Worm (Caenorhabditis elegans) whole organism, midembryonic: ENCODE measurements around the gene tig-3.

Source experiments
- T22C8.4 ChIP-seq: fragments of 200-800 bp; sonication (Bioruptor generic); IDR thresholded peaks from 2 replicates; pipeline ENCODE4 v1.3.6; 2022; ENCODE audit warnings: missing genetic modification characterization, missing compliant biosample characterization
- cog-1 ChIP-seq: sonication (generic microtip); optimal IDR thresholded peaks from 2 replicates; lab custom pipeline; 2016; ENCODE audit warnings: missing genetic modification characterization, missing compliant biosample characterization
- flt-1 ChIP-seq: fragments of 200-800 bp; sonication (Bioruptor generic); IDR thresholded peaks from 2 replicates; pipeline ENCODE4 v1.3.6; 2022; ENCODE audit warnings: missing genetic modification characterization, missing compliant biosample characterization
- klf-2 ChIP-seq: fragments of 200-800 bp; sonication (Bioruptor generic); conservative IDR thresholded peaks from 2 replicates; pipeline ENCODE4 v1.3.6; 2022; ENCODE audit warnings: missing genetic modification reagents, missing genetic modification characterization, missing compliant biosample characterization
- med-1 ChIP-seq: sonication (generic microtip); optimal IDR thresholded peaks from 2 replicates; lab custom pipeline; 2017; ENCODE audit warnings: missing genetic modification characterization, mild to moderate bottlenecking, missing compliant biosample characterization, antibody characterized with exemption, missing genetic modification reagents; ENCODE audit not compliant: insufficient read depth
- ref-1 ChIP-seq: fragments of 200-800 bp; sonication (Bioruptor generic); conservative IDR thresholded peaks from 2 replicates; pipeline ENCODE4 v1.3.6; 2022; ENCODE audit warnings: missing genetic modification reagents, missing genetic modification characterization, missing compliant biosample characterization
- tab-1 ChIP-seq: fragments of 200-800 bp; sonication (Bioruptor generic); IDR thresholded peaks from 2 replicates; pipeline ENCODE4 v1.3.6; 2022; ENCODE audit warnings: missing genetic modification characterization, missing compliant biosample characterization
- ztf-23 ChIP-seq: fragments of 200-800 bp; sonication (Bioruptor generic); IDR thresholded peaks from 2 replicates; pipeline ENCODE4 v1.3.6; 2022; ENCODE audit warnings: missing genetic modification reagents, missing genetic modification characterization, missing compliant biosample characterization
- ztf-29 ChIP-seq: fragments of 200-800 bp; sonication (Bioruptor generic); IDR thresholded peaks from 2 replicates; pipeline ENCODE4 v1.3.6; 2022; ENCODE audit warnings: missing genetic modification reagents, missing genetic modification characterization, missing compliant biosample characterization

The tig-3 gene

DNA sequence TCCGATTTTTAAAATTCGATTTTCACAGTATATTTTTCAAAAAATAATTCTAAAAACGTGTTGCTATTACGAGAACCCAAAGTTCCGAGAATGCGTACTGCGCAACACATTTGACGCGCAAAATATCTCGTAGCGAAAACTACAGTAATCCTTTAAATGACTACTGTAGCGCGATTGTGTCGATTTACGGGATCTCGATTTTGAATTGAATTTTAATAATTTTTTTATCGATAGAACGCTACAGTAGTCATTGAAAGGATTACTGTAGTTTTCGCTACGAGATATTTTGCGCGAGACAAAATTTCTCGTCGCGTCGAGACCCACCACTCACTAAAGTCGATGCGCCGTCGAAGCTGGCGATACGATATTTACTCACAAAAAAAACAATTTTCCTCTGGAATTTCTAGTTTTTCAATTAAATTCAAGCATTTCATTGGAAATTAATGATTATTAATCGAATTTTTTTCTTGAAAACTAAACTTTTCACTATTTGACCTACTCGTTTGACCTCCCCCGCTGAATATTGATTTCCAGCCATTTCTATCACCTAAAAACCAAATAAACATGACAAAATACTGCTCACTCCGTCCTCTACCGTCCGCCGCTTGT, 21.7 kb downstream of the tig-3 start, which contains the start of gene spsb-2:
TSS of gene spsb-2 (plus strand) at position 559 of the 609 bp plus-strand sequence.
- TF ChIP-seq ztf-29 (GFP tag; lab: Robert Waterston, UW) (no peak), T22C8.4 (GFP tag; lab: Robert Waterston, UW) (no peak), cog-1 (tag; lab: Kevin White, UChicago) (no peak), ref-1 (no peak), ztf-23 (GFP tag; lab: Robert Waterston, UW) (no peak), klf-2 (GFP tag; lab: Robert Waterston, UW) (no peak), flt-1 (GFP tag; lab: Robert Waterston, UW) (no peak), tab-1 (no peak), med-1 (GFP tag; lab: Kevin White, UChicago) (no peak)

DNA sequence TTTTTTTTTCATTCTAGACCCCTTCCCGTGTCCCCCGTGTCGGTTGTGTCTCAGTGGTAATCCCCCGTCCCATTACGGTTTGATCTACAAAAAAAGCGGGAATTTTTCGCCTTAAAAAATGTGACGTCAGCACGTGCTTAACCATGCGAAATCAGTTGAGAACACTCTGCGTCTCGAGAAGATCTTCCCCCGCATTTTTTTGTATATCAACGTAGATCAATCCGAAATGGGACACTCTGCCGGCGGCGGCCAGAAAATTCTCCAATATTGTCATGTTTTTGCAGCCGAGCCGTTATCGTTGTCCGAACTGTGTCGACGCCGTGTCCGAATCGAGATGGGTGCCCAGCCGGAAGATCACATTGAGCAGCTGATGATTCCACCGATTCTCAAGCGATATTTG, 23.6 kb downstream of the tig-3 start:
- TF ChIP-seq ztf-23 (GFP tag; lab: Robert Waterston, UW), result no peak
- no peak for TF ChIP-seq cog-1 (tag; lab: Kevin White, UChicago)
- no peak for TF ChIP-seq T22C8.4 (GFP tag; lab: Robert Waterston, UW)

DNA sequence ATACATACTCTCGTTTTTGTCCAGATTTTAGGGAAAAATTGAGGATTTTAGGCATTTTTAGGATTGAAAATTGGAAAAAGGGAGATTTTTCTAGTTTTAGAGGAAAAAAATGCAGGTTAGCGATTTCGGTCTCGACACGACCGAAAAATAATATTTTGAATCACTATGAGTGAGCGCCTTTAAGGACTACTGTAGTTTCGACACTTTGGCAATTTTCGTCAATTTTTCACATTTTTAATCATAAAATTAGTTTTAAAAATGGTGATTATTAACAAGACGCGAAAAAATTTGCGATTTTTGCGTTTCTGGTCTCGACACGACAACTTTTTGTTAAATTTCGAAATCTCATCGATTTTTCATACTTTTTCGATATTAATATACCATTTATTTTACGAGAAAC, 24.8 kb downstream of the tig-3 start:
- TF ChIP-seq ztf-29 (GFP tag; lab: Robert Waterston, UW), result no peak
- no peak for TF ChIP-seq med-1 (GFP tag; lab: Kevin White, UChicago)
- TF ChIP-seq cog-1 (tag; lab: Kevin White, UChicago), result no peak
- TF ChIP-seq klf-2 (GFP tag; lab: Robert Waterston, UW), result no peak
- TF ChIP-seq ztf-23 (GFP tag; lab: Robert Waterston, UW), result no peak
- no peak for TF ChIP-seq ref-1
- no peak for TF ChIP-seq T22C8.4 (GFP tag; lab: Robert Waterston, UW)
- no peak for TF ChIP-seq tab-1
- TF ChIP-seq flt-1 (GFP tag; lab: Robert Waterston, UW), result no peak

DNA sequence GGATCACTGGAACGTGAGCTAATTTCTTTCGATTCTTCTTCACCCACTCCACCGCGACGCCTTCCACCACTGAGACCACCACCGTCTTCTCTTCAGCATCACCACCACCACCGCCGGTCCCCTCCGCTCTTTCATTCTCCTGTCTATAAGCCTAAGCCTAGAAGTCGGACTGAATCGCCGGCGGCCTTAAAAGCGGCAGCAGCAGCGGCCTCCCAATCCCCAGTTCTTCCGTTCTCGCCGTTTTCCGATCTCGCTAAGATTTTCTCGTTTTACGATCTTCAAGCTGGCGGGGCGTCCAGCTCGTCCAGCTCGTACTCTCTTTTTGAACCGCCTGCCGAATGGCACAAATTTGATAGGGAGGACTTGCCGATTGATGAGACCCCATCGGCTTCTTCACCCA, 25.4 kb downstream of the tig-3 start:
- no peak for TF ChIP-seq flt-1 (GFP tag; lab: Robert Waterston, UW)
- no peak for TF ChIP-seq ztf-29 (GFP tag; lab: Robert Waterston, UW)
- no peak for TF ChIP-seq T22C8.4 (GFP tag; lab: Robert Waterston, UW)
- no peak for TF ChIP-seq klf-2 (GFP tag; lab: Robert Waterston, UW)
- no peak for TF ChIP-seq cog-1 (tag; lab: Kevin White, UChicago)
- no peak for TF ChIP-seq ztf-23 (GFP tag; lab: Robert Waterston, UW)

DNA sequence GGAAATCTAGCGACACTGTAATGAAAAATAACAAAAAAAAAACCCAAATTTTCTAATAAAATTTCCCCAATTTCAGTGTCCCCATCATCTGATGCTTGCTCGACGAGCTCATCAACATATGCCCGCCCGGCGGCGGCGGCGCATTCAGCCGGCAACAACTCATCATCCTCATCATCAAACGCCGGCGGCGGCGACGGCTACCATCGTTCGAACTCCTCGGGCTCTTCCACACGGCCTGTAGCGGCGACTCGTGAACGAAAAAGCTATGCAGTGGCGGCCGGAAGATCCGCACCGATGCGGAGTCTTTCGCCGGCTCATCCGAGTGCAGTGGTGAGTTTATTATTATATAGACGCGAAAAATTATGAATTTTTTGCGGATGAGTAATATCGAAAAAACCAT, 31.5 kb downstream of the tig-3 start:
- no peak for TF ChIP-seq T22C8.4 (GFP tag; lab: Robert Waterston, UW)

DNA sequence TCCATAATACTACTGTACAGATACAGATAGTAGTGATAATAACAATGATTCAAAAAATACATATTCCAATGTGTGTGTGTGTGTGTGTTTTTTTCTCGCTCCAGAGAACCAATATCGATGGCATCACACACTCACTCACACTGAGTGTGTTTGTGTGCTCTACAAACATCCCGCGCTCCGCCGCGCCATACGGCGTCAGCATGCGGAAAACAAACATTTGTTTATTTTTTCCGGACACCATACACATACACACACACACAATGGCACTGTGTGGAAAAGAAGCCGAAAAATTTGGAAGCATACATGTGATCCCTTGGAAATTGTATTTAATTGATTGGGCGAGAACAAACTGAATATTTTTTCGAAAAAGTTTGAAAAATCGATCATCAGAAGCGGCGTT, 32.6 kb downstream of the tig-3 start:
- TF ChIP-seq ztf-23 (GFP tag; lab: Robert Waterston, UW) (no peak), T22C8.4 (GFP tag; lab: Robert Waterston, UW) (no peak), flt-1 (GFP tag; lab: Robert Waterston, UW) (no peak), cog-1 (tag; lab: Kevin White, UChicago) (no peak), tab-1 (no peak), klf-2 (GFP tag; lab: Robert Waterston, UW) (no peak), ref-1 (no peak), ztf-29 (GFP tag; lab: Robert Waterston, UW) (no peak), med-1 (GFP tag; lab: Kevin White, UChicago) (no peak)

DNA sequence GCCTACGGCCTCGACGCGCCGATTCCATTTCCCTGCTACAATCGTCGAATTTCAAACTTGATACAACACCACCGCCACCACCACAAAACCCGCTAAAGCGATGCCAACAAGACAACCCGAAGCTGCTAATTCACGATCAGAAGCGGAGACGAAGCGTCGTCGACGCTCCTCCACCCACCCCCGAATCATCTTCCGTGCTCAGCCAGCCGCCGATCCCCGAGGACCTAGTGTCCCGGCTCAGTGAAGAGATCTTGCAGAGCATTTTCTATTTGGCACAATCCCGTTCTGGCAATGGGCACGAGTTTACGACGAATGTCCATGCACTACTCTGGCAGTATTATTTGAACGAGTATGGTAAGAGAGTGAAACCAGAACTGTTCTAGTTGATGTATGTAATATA, 33.0 kb downstream of the tig-3 start:
- TF ChIP-seq klf-2 (GFP tag; lab: Robert Waterston, UW), result no peak
- no peak for TF ChIP-seq ztf-29 (GFP tag; lab: Robert Waterston, UW)
- TF ChIP-seq T22C8.4 (GFP tag; lab: Robert Waterston, UW), result no peak
- TF ChIP-seq ref-1, result no peak
- TF ChIP-seq ztf-23 (GFP tag; lab: Robert Waterston, UW), result no peak
- TF ChIP-seq med-1 (GFP tag; lab: Kevin White, UChicago), result no peak
- TF ChIP-seq tab-1, result no peak
- no peak for TF ChIP-seq flt-1 (GFP tag; lab: Robert Waterston, UW)
- TF ChIP-seq cog-1 (tag; lab: Kevin White, UChicago), result no peak

DNA sequence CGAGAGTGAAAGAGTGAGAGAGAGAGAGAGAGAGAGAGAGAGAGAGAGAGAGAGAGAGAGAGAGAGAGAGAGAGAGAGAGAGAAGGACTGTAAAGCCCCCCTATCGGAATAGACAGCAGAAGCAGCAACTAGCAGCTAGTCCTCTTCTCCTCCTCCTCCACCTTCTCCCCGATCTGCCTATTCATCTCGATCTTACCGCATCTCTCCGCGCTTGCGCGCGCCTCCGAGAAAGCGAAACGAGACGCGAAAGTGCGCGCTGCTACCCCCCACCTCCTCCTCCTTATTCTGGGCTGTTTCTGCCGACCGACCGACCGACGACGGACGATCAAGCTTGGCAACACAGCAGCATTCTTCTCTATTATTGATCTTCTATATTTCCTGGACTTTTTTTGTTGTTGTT, 33.6 kb downstream of the tig-3 start:
- TF ChIP-seq med-1 (GFP tag; lab: Kevin White, UChicago), result no peak
- TF ChIP-seq klf-2 (GFP tag; lab: Robert Waterston, UW), result no peak
- no peak for TF ChIP-seq cog-1 (tag; lab: Kevin White, UChicago)
- TF ChIP-seq tab-1, result 0 out of 2 replicates have a peak, but pooled peaks have one; percentile 34
- TF ChIP-seq ztf-29 (GFP tag; lab: Robert Waterston, UW), result no peak
- 0 out of 2 replicates have a peak, but pooled peaks have one; percentile 31 for TF ChIP-seq flt-1 (GFP tag; lab: Robert Waterston, UW)
- TF ChIP-seq ref-1, result no peak
- no peak for TF ChIP-seq ztf-23 (GFP tag; lab: Robert Waterston, UW)
- no peak for TF ChIP-seq T22C8.4 (GFP tag; lab: Robert Waterston, UW)

DNA sequence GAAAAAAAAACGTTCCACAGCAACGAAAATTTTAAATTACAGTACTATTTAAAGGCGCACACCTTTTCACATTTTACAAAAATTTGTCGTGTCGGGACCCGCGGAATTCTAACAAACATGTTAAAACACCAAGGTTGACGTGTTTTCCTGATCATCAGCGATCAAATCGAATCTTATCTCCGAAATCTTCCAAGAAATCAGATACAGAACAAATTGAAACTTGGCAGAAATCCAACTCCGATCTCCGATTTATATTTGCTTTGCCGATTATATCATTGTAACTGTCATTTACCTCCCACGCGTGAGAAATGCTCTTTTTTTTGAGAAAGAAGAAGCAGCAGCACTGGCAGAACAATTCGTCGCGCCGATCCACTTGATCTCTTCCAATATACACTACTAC, 37.9 kb downstream of the tig-3 start:
- TF ChIP-seq tab-1 (no peak), ztf-23 (GFP tag; lab: Robert Waterston, UW) (no peak), klf-2 (GFP tag; lab: Robert Waterston, UW) (no peak), med-1 (GFP tag; lab: Kevin White, UChicago) (no peak), ref-1 (no peak), ztf-29 (GFP tag; lab: Robert Waterston, UW) (no peak), flt-1 (GFP tag; lab: Robert Waterston, UW) (no peak), T22C8.4 (GFP tag; lab: Robert Waterston, UW) (no peak), cog-1 (tag; lab: Kevin White, UChicago) (no peak)
